Worm (Caenorhabditis elegans) whole organism, young adult: ENCODE data around the gene K02F6.8.

Source experiments
- B0336.3 ChIP-seq: fragments of 200-800 bp; sonication (Bioruptor generic); IDR thresholded peaks from 2 replicates; pipeline ENCODE4 v1.3.6; 2022; ENCODE audit warnings: missing genetic modification characterization, missing compliant biosample characterization
- D2030.7 ChIP-seq: fragments of 200-800 bp; sonication (Bioruptor generic); IDR thresholded peaks from 2 replicates; pipeline ENCODE4 v1.3.6; 2022; ENCODE audit warnings: missing genetic modification reagents, missing genetic modification characterization, missing compliant biosample characterization
- F22D6.2 ChIP-seq: sonication (generic microtip); optimal IDR thresholded peaks from 2 replicates; lab custom pipeline; 2016; ENCODE audit warnings: mild to moderate bottlenecking, missing genetic modification characterization, missing compliant biosample characterization
- F33H1.4 ChIP-seq: fragments of 200-800 bp; sonication (Bioruptor generic); IDR thresholded peaks from 2 replicates; pipeline ENCODE4 v1.3.6; 2022; ENCODE audit warnings: missing genetic modification reagents, missing genetic modification characterization, missing compliant biosample characterization
- K11D2.4 ChIP-seq: fragments of 200-800 bp; sonication (Bioruptor generic); IDR thresholded peaks from 2 replicates; pipeline ENCODE4 v1.3.6; 2022; ENCODE audit warnings: missing genetic modification reagents, missing genetic modification characterization, missing compliant biosample characterization
- Y53F4B.3 ChIP-seq: fragments of 200-800 bp; sonication (Bioruptor generic); IDR thresholded peaks from 2 replicates; pipeline ENCODE4 v1.3.6; 2022; ENCODE audit warnings: missing genetic modification reagents, missing genetic modification characterization, missing compliant biosample characterization
- Y67H2A.10 ChIP-seq: fragments of 200-800 bp; sonication (Bioruptor generic); conservative IDR thresholded peaks from 2 replicates; pipeline ENCODE4 v1.3.6; 2022; ENCODE audit warnings: missing genetic modification reagents, missing genetic modification characterization, missing compliant biosample characterization
- Y79H2A.3 ChIP-seq: fragments of 200-800 bp; sonication (Bioruptor generic); conservative IDR thresholded peaks from 2 replicates; pipeline ENCODE4 v1.3.6; 2022; ENCODE audit warnings: missing genetic modification reagents, missing genetic modification characterization, missing compliant biosample characterization
- akir-1 ChIP-seq: fragments of 200-800 bp; sonication (Bioruptor generic); optimal IDR thresholded peaks from 2 replicates; lab custom pipeline; 2018; ENCODE audit warnings: mild to moderate bottlenecking, missing genetic modification characterization, moderate library complexity, missing compliant biosample characterization
- athp-1 ChIP-seq: sonication (generic microtip); optimal IDR thresholded peaks from 2 replicates; lab custom pipeline; 2017; ENCODE audit warnings: mild to moderate bottlenecking, missing genetic modification characterization, missing compliant biosample characterization
- bed-2 ChIP-seq: fragments of 200-800 bp; sonication (Bioruptor generic); IDR thresholded peaks from 2 replicates; pipeline ENCODE4 v1.3.6; 2022; ENCODE audit warnings: missing genetic modification reagents, missing genetic modification characterization, missing compliant biosample characterization
- cebp-1 ChIP-seq, 2 experiments: fragments of 200-800 bp in 1 of 2; sonication (Bioruptor generic) in 1 of 2; sonication (generic microtip) in 1 of 2; IDR thresholded peaks in 1 of 2; optimal IDR thresholded peaks in 1 of 2; 2 replicates each; pipeline versions ENCODE4 v1.3.6 to Lab custom; 2017 to 2022; ENCODE audit warnings: missing compliant biosample characterization in 2 of 2, missing genetic modification characterization in 2 of 2, mild to moderate bottlenecking in 1 of 2, missing genetic modification reagents in 1 of 2, moderate library complexity in 1 of 2
- ceh-100 ChIP-seq: fragments of 200-800 bp; sonication (Bioruptor generic); IDR thresholded peaks from 2 replicates; pipeline ENCODE4 v1.3.6; 2022; ENCODE audit warnings: missing genetic modification reagents, missing genetic modification characterization, missing compliant biosample characterization
- ceh-91 ChIP-seq: fragments of 200-800 bp; sonication (Bioruptor generic); IDR thresholded peaks from 2 replicates; pipeline ENCODE4 v1.3.6; 2022; ENCODE audit warnings: missing genetic modification reagents, missing genetic modification characterization, missing compliant biosample characterization
- dpl-1 ChIP-seq: fragments of 150-350 bp; optimal IDR thresholded peaks from 2 replicates; lab custom pipeline; 2014; ENCODE audit warnings: missing biosample characterization, missing genetic modification reagents, missing genetic modification characterization
- efl-1 ChIP-seq: fragments of 150-350 bp; optimal IDR thresholded peaks from 2 replicates; lab custom pipeline; 2014; ENCODE audit warnings: missing biosample characterization, missing genetic modification reagents, missing genetic modification characterization
- egrh-3 ChIP-seq: fragments of 200-800 bp; sonication (Bioruptor generic); IDR thresholded peaks from 2 replicates; pipeline ENCODE4 v1.3.6; 2022; ENCODE audit warnings: missing genetic modification reagents, missing genetic modification characterization, missing compliant biosample characterization
- gei-17 ChIP-seq: fragments of 200-800 bp; sonication (Bioruptor generic); optimal IDR thresholded peaks from 2 replicates; lab custom pipeline; 2018; ENCODE audit warnings: mild to moderate bottlenecking, missing genetic modification characterization, missing compliant biosample characterization
- him-1 ChIP-seq: sonication (generic microtip); optimal IDR thresholded peaks from 2 replicates; lab custom pipeline; 2016; ENCODE audit warnings: missing genotype, missing genetic modification reagents, missing genetic modification characterization, missing compliant biosample characterization
- hmg-1.2 ChIP-seq: fragments of 200-800 bp; sonication (Bioruptor generic); IDR thresholded peaks from 2 replicates; pipeline ENCODE4 v1.3.6; 2022; ENCODE audit warnings: missing genetic modification reagents, missing genetic modification characterization, missing compliant biosample characterization
- hsf-1 ChIP-seq: fragments of 200-800 bp; sonication (Bioruptor generic); IDR thresholded peaks from 2 replicates; pipeline ENCODE4 v1.3.6; 2022; ENCODE audit warnings: missing genetic modification reagents, missing genetic modification characterization, missing compliant biosample characterization
- let-526 ChIP-seq: fragments of 200-800 bp; sonication (Bioruptor generic); IDR thresholded peaks from 2 replicates; pipeline ENCODE4 v1.3.6; 2022; ENCODE audit warnings: missing genetic modification reagents, missing genetic modification characterization, missing compliant biosample characterization
- lin-26 ChIP-seq: fragments of 200-800 bp; sonication (Bioruptor generic); IDR thresholded peaks from 2 replicates; pipeline ENCODE4 v1.3.6; 2022; ENCODE audit warnings: missing genetic modification reagents, missing genetic modification characterization, missing compliant biosample characterization
- lin-35 ChIP-seq, 3 experiments: fragments of 150-350 bp in 2 of 3; sonication (generic microtip) in 1 of 3; optimal IDR thresholded peaks; 2 replicates each; lab custom pipeline; 2014 to 2018; ENCODE audit warnings: missing biosample characterization in 3 of 3, missing genetic modification characterization in 3 of 3, missing genetic modification reagents in 3 of 3
- lin-54 ChIP-seq: fragments of 200-800 bp; sonication (Bioruptor generic); optimal IDR thresholded peaks from 2 replicates; lab custom pipeline; 2018; ENCODE audit warnings: mild to moderate bottlenecking, missing genetic modification characterization, missing compliant biosample characterization
- lsl-1 ChIP-seq: fragments of 200-800 bp; sonication (Bioruptor generic); optimal IDR thresholded peaks from 2 replicates; lab custom pipeline; 2018; ENCODE audit warnings: mild to moderate bottlenecking, missing genetic modification characterization, moderate library complexity, missing compliant biosample characterization
- madf-3 ChIP-seq: fragments of 200-800 bp; sonication (Bioruptor generic); IDR thresholded peaks from 2 replicates; pipeline ENCODE4 v1.3.6; 2022; ENCODE audit warnings: missing genetic modification reagents, missing genetic modification characterization, missing compliant biosample characterization
- madf-6 ChIP-seq: fragments of 200-800 bp; sonication (Bioruptor generic); IDR thresholded peaks from 2 replicates; pipeline ENCODE4 v1.3.6; 2022; ENCODE audit warnings: missing genetic modification reagents, missing genetic modification characterization, missing compliant biosample characterization
- madf-8 ChIP-seq: fragments of 200-800 bp; sonication (Bioruptor generic); conservative IDR thresholded peaks from 2 replicates; pipeline ENCODE4 v1.3.6; 2022; ENCODE audit warnings: missing genetic modification reagents, missing genetic modification characterization, missing compliant biosample characterization
- nfya-1 ChIP-seq: sonication (generic microtip); optimal IDR thresholded peaks from 2 replicates; lab custom pipeline; 2017; ENCODE audit warnings: antibody characterized with exemption, missing compliant biosample characterization, missing genetic modification characterization, borderline replicate concordance; ENCODE audit not compliant: insufficient read depth
- pbrm-1 ChIP-seq: fragments of 200-800 bp; sonication (Bioruptor generic); IDR thresholded peaks from 2 replicates; pipeline ENCODE4 v1.3.6; 2022; ENCODE audit warnings: missing genetic modification reagents, missing genetic modification characterization, missing compliant biosample characterization
- pha-4 ChIP-seq: fragments of 150-350 bp; sonication (generic microtip); optimal IDR thresholded peaks from 2 replicates; lab custom pipeline; 2014; ENCODE audit warnings: missing biosample characterization, missing genetic modification reagents, missing genetic modification characterization
- rcor-1 ChIP-seq: fragments of 200-800 bp; sonication (Bioruptor generic); IDR thresholded peaks from 2 replicates; pipeline ENCODE4 v1.3.6; 2022; ENCODE audit warnings: missing genetic modification reagents, missing genetic modification characterization, missing compliant biosample characterization
- repo-1 ChIP-seq: sonication (generic microtip); optimal IDR thresholded peaks from 2 replicates; lab custom pipeline; 2017; ENCODE audit warnings: mild to moderate bottlenecking, missing genetic modification characterization, missing compliant biosample characterization
- snpc-1.3 ChIP-seq: sonication (generic microtip); optimal IDR thresholded peaks from 2 replicates; lab custom pipeline; 2017; ENCODE audit warnings: missing genetic modification characterization, mild to moderate bottlenecking, missing compliant biosample characterization, antibody characterized with exemption, moderate library complexity, missing genotype, missing genetic modification reagents; ENCODE audit not compliant: insufficient read depth
- snpc-4 ChIP-seq, 5 experiments: fragments of 150-350 bp in 1 of 5; sonication (generic microtip) in 4 of 5; optimal IDR thresholded peaks; 2 replicates each; lab custom pipeline; 2014 to 2018; ENCODE audit warnings: missing genetic modification characterization in 5 of 5, missing biosample characterization in 3 of 5, antibody characterized with exemption in 2 of 5, mild to moderate bottlenecking in 2 of 5, missing compliant biosample characterization in 2 of 5, missing genotype in 2 of 5, moderate library complexity in 2 of 5, missing genetic modification reagents in 1 of 5
- somi-1 ChIP-seq: fragments of 200-800 bp; sonication (Bioruptor generic); optimal IDR thresholded peaks from 2 replicates; lab custom pipeline; 2018; ENCODE audit warnings: mild to moderate bottlenecking, missing genetic modification characterization, missing compliant biosample characterization
- tlf-1 ChIP-seq: fragments of 200-800 bp; sonication (Bioruptor generic); optimal IDR thresholded peaks from 2 replicates; lab custom pipeline; 2018; ENCODE audit warnings: mild to moderate bottlenecking, missing genetic modification characterization, missing compliant biosample characterization
- zim-3 ChIP-seq: sonication (generic microtip); optimal IDR thresholded peaks from 2 replicates; lab custom pipeline; 2017; ENCODE audit warnings: mild to moderate bottlenecking, missing genetic modification characterization, moderate library complexity, missing compliant biosample characterization
- ztf-18 ChIP-seq: sonication (generic microtip); optimal IDR thresholded peaks from 2 replicates; lab custom pipeline; 2016; ENCODE audit warnings: missing genotype, mild to moderate bottlenecking, missing genetic modification characterization, missing compliant biosample characterization
- ztf-28 ChIP-seq: fragments of 200-800 bp; sonication (Bioruptor generic); IDR thresholded peaks from 2 replicates; pipeline ENCODE4 v1.3.6; 2022; ENCODE audit warnings: missing genetic modification reagents, missing genetic modification characterization, missing compliant biosample characterization

The K02F6.8 gene

DNA sequence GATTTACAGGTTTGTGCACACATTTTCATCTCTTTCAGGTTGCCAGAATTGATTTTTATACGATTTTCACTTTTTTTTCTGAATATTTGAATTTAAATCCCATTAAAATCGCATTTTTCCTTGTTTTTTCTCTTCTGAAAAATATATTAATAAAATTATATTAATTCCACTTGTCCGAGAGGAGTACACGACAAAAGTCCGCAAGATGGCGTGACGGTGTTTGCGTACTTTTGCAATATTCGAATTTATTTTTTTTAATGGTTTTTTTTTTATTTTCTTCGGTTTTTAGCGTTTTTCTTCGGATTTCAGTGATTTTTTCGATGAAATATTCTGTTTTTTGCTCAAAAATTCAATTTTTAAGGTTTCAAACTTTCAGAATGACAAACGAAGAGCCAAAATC is 30.0 kb upstream of the K02F6.8 start, which contains the start of gene usp-39 (continued):
- TF ChIP-seq hmg-1.2 (GFP tag; lab: Robert Waterston, UW), result no peak; the same call in none of the 2 replicates
- peak; percentile 84 for TF ChIP-seq lin-54
- 0 out of 2 replicates have a peak, but pooled peaks have one; percentile 57 for TF ChIP-seq B0336.3
- peak; percentile 52 for TF ChIP-seq dpl-1 (GFP tag; lab: Kevin White, UChicago)
- peak; percentile 60 for TF ChIP-seq snpc-4 (GFP tag; optimal IDR thresholded peaks at IDR 0.05; lab: Kevin White, UChicago)
- TF ChIP-seq snpc-4 (tag; optimal IDR thresholded peaks at IDR 0.05; lab: Kevin White, UChicago), result peak in 1 of 4 experiments; percentile 54
- no peak for TF ChIP-seq bed-2 (GFP tag; lab: Robert Waterston, UW)
- TF ChIP-seq repo-1 (tag; lab: Kevin White, UChicago), result no peak
- TF ChIP-seq lin-35 (GFP tag; optimal IDR thresholded peaks at IDR 0.05; lab: Kevin White, UChicago), result peak in 1 of 3 experiments; percentile 89
- TF ChIP-seq let-526 (GFP tag; lab: Robert Waterston, UW), result no peak
- no peak for TF ChIP-seq F22D6.2
- peak; percentile 79 for TF ChIP-seq pha-4 (tag; lab: Kevin White, UChicago)
- TF ChIP-seq lin-26 (GFP tag; lab: Robert Waterston, UW), result no peak
- no peak for TF ChIP-seq nfya-1 (tag; lab: Kevin White, UChicago)
- TF ChIP-seq athp-1 (tag; lab: Kevin White, UChicago), result peak; percentile 47
- no peak for TF ChIP-seq akir-1 (GFP tag; lab: Kevin White, UChicago)
- TF ChIP-seq ceh-100, result peak; percentile 25; the same call in 1 of the 2 replicates
- peak; percentile 25 for TF ChIP-seq him-1 (tag; lab: Kevin White, UChicago)
- 0 out of 2 replicates have a peak, but pooled peaks have one; percentile 33 for TF ChIP-seq pbrm-1 (GFP tag; lab: Robert Waterston, UW)
- TF ChIP-seq rcor-1 (GFP tag; lab: Robert Waterston, UW), result peak; percentile 69
- peak; percentile 60 for TF ChIP-seq D2030.7 (GFP tag; lab: Robert Waterston, UW)
- no peak for TF ChIP-seq ztf-18
- no peak for TF ChIP-seq cebp-1 (GFP tag; IDR thresholded peaks at IDR 0.05; lab: Robert Waterston, UW)
- TF ChIP-seq cebp-1 (tag; optimal IDR thresholded peaks at IDR 0.05; lab: Kevin White, UChicago), result peak; percentile 66
- peak; percentile 43 for TF ChIP-seq madf-8 (GFP tag; lab: Robert Waterston, UW)
- no peak for TF ChIP-seq hsf-1 (GFP tag; lab: Robert Waterston, UW)
- TF ChIP-seq efl-1, result peak; percentile 55
- TF ChIP-seq K11D2.4 (GFP tag; lab: Robert Waterston, UW), result peak; percentile 54; the same call in 1 of the 2 replicates
- TF ChIP-seq lsl-1, result peak; percentile 62
- TF ChIP-seq madf-3, result no peak
- peak; percentile 53 for TF ChIP-seq F33H1.4 (GFP tag; lab: Robert Waterston, UW)
- 0 out of 2 replicates have a peak, but pooled peaks have one; percentile 29 for TF ChIP-seq ztf-28 (GFP tag; lab: Robert Waterston, UW)
- no peak for TF ChIP-seq tlf-1

ce11 chrII:2563973-2564372 is 29.1 kb upstream of the K02F6.8 start, which contains the start of gene nep-18:
Gene nep-18, minus strand, starts transcription at chrII:2564073.
- TF ChIP-seq ceh-91 (GFP tag; lab: Robert Waterston, UW), result no peak
- TF ChIP-seq zim-3 (tag; lab: Kevin White, UChicago), result no peak
- no peak for TF ChIP-seq snpc-1.3 (tag; lab: Kevin White, UChicago)
- no peak for TF ChIP-seq rcor-1 (GFP tag; lab: Robert Waterston, UW)
- no peak for TF ChIP-seq egrh-3 (GFP tag; lab: Robert Waterston, UW)
- TF ChIP-seq efl-1, result no peak
- no peak for TF ChIP-seq snpc-4 (GFP tag; optimal IDR thresholded peaks at IDR 0.05; lab: Kevin White, UChicago)
- no peak for TF ChIP-seq snpc-4 (tag; optimal IDR thresholded peaks at IDR 0.05; lab: Kevin White, UChicago)
- no peak for TF ChIP-seq madf-6 (GFP tag; lab: Robert Waterston, UW)
- no peak for TF ChIP-seq lin-54
- TF ChIP-seq D2030.7 (GFP tag; lab: Robert Waterston, UW), result no peak
- no peak for TF ChIP-seq Y67H2A.10
- no peak for TF ChIP-seq gei-17 (GFP tag; lab: Kevin White, UChicago)
- TF ChIP-seq hmg-1.2 (GFP tag; lab: Robert Waterston, UW), result no peak
- TF ChIP-seq somi-1 (GFP tag; lab: Kevin White, UChicago), result no peak
- TF ChIP-seq Y53F4B.3 (GFP tag; lab: Robert Waterston, UW), result no peak
- no peak for TF ChIP-seq Y79H2A.3
